Fruit fly (Drosophila melanogaster) whole organism, embryonic: ENCODE results near the gene AP-2alpha.

Experiments used
- Aef1 ChIP-seq: fragments of 200-800 bp; sonication (Bioruptor generic); IDR thresholded peaks from 3 replicates; pipeline ENCODE4 v1.3.6; 2022; ENCODE audit warnings: missing biosample characterization, missing genetic modification characterization
- Atf6 ChIP-seq: fragments of 200-800 bp; sonication (Bioruptor generic); IDR thresholded peaks from 2 replicates; pipeline ENCODE4 v1.3.6; 2022; ENCODE audit warnings: missing biosample characterization, missing genetic modification characterization
- CG10209 ChIP-seq: fragments of 200-800 bp; sonication (Bioruptor generic); optimal IDR thresholded peaks from 3 replicates; lab custom pipeline; 2017; ENCODE audit warnings: missing biosample characterization, mild to moderate bottlenecking, missing genetic modification characterization, missing genetic modification reagents
- CG10431 ChIP-seq: fragments of 200-800 bp; sonication (Bioruptor generic); optimal IDR thresholded peaks from 3 replicates; lab custom pipeline; 2018; ENCODE audit warnings: missing biosample characterization, mild to moderate bottlenecking, missing genetic modification characterization
- CG10979 ChIP-seq: fragments of 200-800 bp; sonication (Bioruptor generic); optimal IDR thresholded peaks from 2 replicates; lab custom pipeline; 2018; ENCODE audit warnings: missing biosample characterization, mild to moderate bottlenecking, missing genetic modification characterization, moderate library complexity
- CG11093 ChIP-seq: fragments of 200-800 bp; sonication (Bioruptor generic); IDR thresholded peaks from 3 replicates; pipeline ENCODE4 v1.3.6; 2022; ENCODE audit warnings: missing biosample characterization, missing genetic modification characterization
- CG12104 ChIP-seq: fragments of 200-800 bp; sonication (Bioruptor generic); optimal IDR thresholded peaks from 3 replicates; lab custom pipeline; 2016; ENCODE audit warnings: missing biosample characterization, missing genetic modification characterization
- CG17612 ChIP-seq: fragments of 200-800 bp; sonication (Bioruptor generic); IDR thresholded peaks from 2 replicates; pipeline ENCODE4 v1.3.6; 2022; ENCODE audit warnings: missing biosample characterization, missing genetic modification characterization
- CG17802 ChIP-seq: fragments of 200-800 bp; sonication (Bioruptor generic); optimal IDR thresholded peaks from 2 replicates; lab custom pipeline; 2018; ENCODE audit warnings: missing biosample characterization, mild to moderate bottlenecking, missing genetic modification characterization, moderate library complexity
- CG18619 ChIP-seq: fragments of 200-800 bp; sonication (Bioruptor generic); optimal IDR thresholded peaks from 3 replicates; lab custom pipeline; 2017; ENCODE audit warnings: missing biosample characterization, mild to moderate bottlenecking, missing genetic modification characterization
- CG3281 ChIP-seq: fragments of 200-800 bp; sonication (Bioruptor generic); optimal IDR thresholded peaks from 3 replicates; lab custom pipeline; 2017; ENCODE audit warnings: missing biosample characterization, mild to moderate bottlenecking, missing genetic modification characterization
- CG42726 ChIP-seq: fragments of 200-800 bp; sonication (Bioruptor generic); IDR thresholded peaks from 2 replicates; pipeline ENCODE4 v1.3.6; 2022; ENCODE audit warnings: missing biosample characterization, missing genetic modification characterization; ENCODE audit not compliant: partially characterized antibody
- CG4282 ChIP-seq: fragments of 200-800 bp; sonication (Bioruptor generic); optimal IDR thresholded peaks from 2 replicates; lab custom pipeline; 2016; ENCODE audit warnings: missing biosample characterization, missing genetic modification characterization
- CG4360 ChIP-seq: fragments of 200-800 bp; sonication (Bioruptor generic); IDR thresholded peaks from 2 replicates; pipeline ENCODE4 v1.3.6; 2022; ENCODE audit warnings: missing biosample characterization, missing genetic modification characterization
- CG4424 ChIP-seq: fragments of 200-800 bp; sonication (Bioruptor generic); optimal IDR thresholded peaks from 3 replicates; lab custom pipeline; 2016; ENCODE audit warnings: missing biosample characterization, missing genetic modification characterization
- CG6813 ChIP-seq: fragments of 200-800 bp; sonication (Bioruptor generic); optimal IDR thresholded peaks from 2 replicates; lab custom pipeline; 2017; ENCODE audit warnings: missing biosample characterization, missing genetic modification characterization, mild to moderate bottlenecking, moderate library complexity, missing genetic modification reagents
- CG7372 ChIP-seq: fragments of 200-800 bp; sonication (Bioruptor generic); IDR thresholded peaks from 2 replicates; pipeline ENCODE4 v1.3.6; 2022; ENCODE audit warnings: missing biosample characterization, missing genetic modification characterization
- CG7839 ChIP-seq: fragments of 200-800 bp; sonication (Bioruptor generic); optimal IDR thresholded peaks from 3 replicates; lab custom pipeline; 2018; ENCODE audit warnings: missing biosample characterization, mild to moderate bottlenecking, missing genetic modification characterization, moderate library complexity
- CG8388 ChIP-seq: fragments of 200-800 bp; sonication (Bioruptor generic); optimal IDR thresholded peaks from 2 replicates; lab custom pipeline; 2019; ENCODE audit warnings: missing biosample characterization, mild to moderate bottlenecking, missing genetic modification characterization, moderate library complexity
- CG9215 ChIP-seq: fragments of 200-800 bp; sonication (Bioruptor generic); IDR thresholded peaks from 2 replicates; pipeline ENCODE4 v1.3.6; 2022; ENCODE audit warnings: missing biosample characterization, missing genetic modification characterization
- CoRest ChIP-seq: fragments of 200-800 bp; sonication (Bioruptor generic); optimal IDR thresholded peaks from 3 replicates; lab custom pipeline; 2018; ENCODE audit warnings: missing biosample characterization, mild to moderate bottlenecking, missing genetic modification characterization, moderate library complexity
- Hr39 ChIP-seq: fragments of >200 bp; optimal IDR thresholded peaks from 2 replicates; lab custom pipeline; 2017
- Mes4 ChIP-seq: fragments of 200-800 bp; sonication (Bioruptor generic); optimal IDR thresholded peaks from 2 replicates; lab custom pipeline; 2016; ENCODE audit warnings: missing biosample characterization, missing genetic modification characterization
- NK7.1 ChIP-seq: fragments of 200-800 bp; sonication (Bioruptor generic); optimal IDR thresholded peaks from 3 replicates; lab custom pipeline; 2016; ENCODE audit warnings: missing biosample characterization, missing genetic modification characterization
- Nf-YA ChIP-seq: fragments of 200-800 bp; sonication (Bioruptor generic); IDR thresholded peaks from 2 replicates; pipeline ENCODE4 v1.3.6; 2022; ENCODE audit warnings: missing biosample characterization, missing genetic modification characterization
- Oli ChIP-seq: fragments of 200-800 bp; sonication (Bioruptor generic); optimal IDR thresholded peaks from 2 replicates; lab custom pipeline; 2018; ENCODE audit warnings: missing biosample characterization, mild to moderate bottlenecking, missing genetic modification characterization, moderate library complexity
- Rx ChIP-seq: fragments of 200-800 bp; sonication (Bioruptor generic); IDR thresholded peaks from 2 replicates; pipeline ENCODE4 v1.3.6; 2022; ENCODE audit warnings: missing biosample characterization, missing genetic modification characterization
- Scr ChIP-seq: fragments of 200-800 bp; sonication (Bioruptor generic); IDR thresholded peaks from 2 replicates; pipeline ENCODE4 v1.3.6; 2022; ENCODE audit warnings: missing biosample characterization, missing genetic modification characterization; ENCODE audit not compliant: partially characterized antibody
- Spps ChIP-seq: fragments of 200-800 bp; sonication (Bioruptor generic); optimal IDR thresholded peaks from 2 replicates; lab custom pipeline; 2018; ENCODE audit warnings: missing biosample characterization, mild to moderate bottlenecking, missing genetic modification characterization
- Usf ChIP-seq: fragments of 200-800 bp; sonication (Bioruptor generic); optimal IDR thresholded peaks from 2 replicates; lab custom pipeline; 2017; ENCODE audit warnings: missing genotype, missing biosample characterization, missing genetic modification characterization
- aop ChIP-seq: fragments of 200-800 bp; sonication (Bioruptor generic); IDR thresholded peaks from 2 replicates; pipeline ENCODE4 v1.3.6; 2022; ENCODE audit warnings: missing biosample characterization, missing genetic modification characterization
- ase ChIP-seq: fragments of 200-800 bp; sonication (Bioruptor generic); IDR thresholded peaks from 3 replicates; pipeline ENCODE4 v1.3.6; 2022; ENCODE audit warnings: missing biosample characterization, missing genetic modification characterization
- bigmax ChIP-seq: fragments of 200-800 bp; sonication (Bioruptor generic); optimal IDR thresholded peaks from 2 replicates; lab custom pipeline; 2018; ENCODE audit warnings: missing biosample characterization, mild to moderate bottlenecking, missing genetic modification characterization
- btn ChIP-seq: fragments of 200-800 bp; sonication (Bioruptor generic); optimal IDR thresholded peaks from 2 replicates; lab custom pipeline; 2016; ENCODE audit warnings: missing biosample characterization, missing genetic modification characterization
- caup ChIP-seq: fragments of 200-800 bp; sonication (Bioruptor generic); optimal IDR thresholded peaks from 3 replicates; lab custom pipeline; 2017; ENCODE audit warnings: missing biosample characterization, mild to moderate bottlenecking, missing genetic modification characterization, moderate library complexity; ENCODE audit not compliant: severe bottlenecking
- danr ChIP-seq: fragments of 200-800 bp; sonication (Bioruptor generic); IDR thresholded peaks from 2 replicates; pipeline ENCODE4 v1.3.6; 2022; ENCODE audit warnings: missing biosample characterization, missing genetic modification characterization
- dysf ChIP-seq: fragments of 200-800 bp; sonication (Bioruptor generic); IDR thresholded peaks from 3 replicates; pipeline ENCODE4 v1.3.6; 2022; ENCODE audit warnings: missing biosample characterization, missing genetic modification characterization
- fu2 ChIP-seq: fragments of 200-800 bp; sonication (Bioruptor generic); optimal IDR thresholded peaks from 2 replicates; lab custom pipeline; 2016; ENCODE audit warnings: missing biosample characterization, missing genetic modification characterization
- gsb-n ChIP-seq: fragments of 200-800 bp; sonication (Bioruptor generic); optimal IDR thresholded peaks from 3 replicates; lab custom pipeline; 2018; ENCODE audit warnings: missing biosample characterization, mild to moderate bottlenecking, missing genetic modification characterization
- hb ChIP-seq: fragments of 200-800 bp; sonication (Bioruptor generic); IDR thresholded peaks from 3 replicates; pipeline ENCODE4 v1.3.6; 2022; ENCODE audit warnings: missing biosample characterization, missing genetic modification characterization; ENCODE audit not compliant: partially characterized antibody
- her ChIP-seq: fragments of 200-800 bp; sonication (Bioruptor generic); optimal IDR thresholded peaks from 2 replicates; lab custom pipeline; 2016; ENCODE audit warnings: missing biosample characterization, missing genetic modification characterization
- kni ChIP-seq: fragments of 200-800 bp; sonication (Bioruptor generic); optimal IDR thresholded peaks from 3 replicates; lab custom pipeline; 2017; ENCODE audit warnings: mild to moderate bottlenecking, missing biosample characterization, missing genetic modification reagents, missing genetic modification characterization
- lbe ChIP-seq: fragments of 200-800 bp; sonication (Bioruptor generic); optimal IDR thresholded peaks from 2 replicates; lab custom pipeline; 2016; ENCODE audit warnings: missing biosample characterization, mild to moderate bottlenecking, missing genetic modification characterization
- lov ChIP-seq, 2 experiments: fragments of 200-800 bp in 1 of 2; fragments of >200 bp in 1 of 2; sonication (Bioruptor generic) in 1 of 2; IDR thresholded peaks in 1 of 2; optimal IDR thresholded peaks in 1 of 2; 2 replicates in 1 of 2; 3 replicates in 1 of 2; pipeline versions ENCODE4 v1.3.6 to Lab custom; 2017 to 2022; ENCODE audit warnings: missing biosample characterization in 1 of 2, missing genetic modification characterization in 1 of 2
- luna ChIP-seq: fragments of 200-800 bp; sonication (Bioruptor generic); optimal IDR thresholded peaks from 2 replicates; lab custom pipeline; 2016; ENCODE audit warnings: missing biosample characterization, missing genetic modification characterization
- nom ChIP-seq: fragments of 200-800 bp; sonication (Bioruptor generic); optimal IDR thresholded peaks from 2 replicates; lab custom pipeline; 2017; ENCODE audit warnings: missing biosample characterization, missing genetic modification characterization, mild to moderate bottlenecking, moderate library complexity, missing genetic modification reagents
- p53 ChIP-seq: fragments of 200-800 bp; sonication (Bioruptor generic); optimal IDR thresholded peaks from 2 replicates; lab custom pipeline; 2016; ENCODE audit warnings: missing biosample characterization, missing genetic modification characterization
- repo ChIP-seq: fragments of 200-800 bp; sonication (Bioruptor generic); optimal IDR thresholded peaks from 2 replicates; lab custom pipeline; 2016; ENCODE audit warnings: missing biosample characterization, missing genetic modification characterization
- salm ChIP-seq: fragments of 200-800 bp; sonication (Bioruptor generic); optimal IDR thresholded peaks from 2 replicates; lab custom pipeline; 2018; ENCODE audit warnings: missing biosample characterization, mild to moderate bottlenecking, missing genetic modification characterization
- tin ChIP-seq: fragments of 200-800 bp; sonication (Bioruptor generic); optimal IDR thresholded peaks from 3 replicates; lab custom pipeline; 2016; ENCODE audit warnings: missing biosample characterization, missing genetic modification characterization
- unc-4 ChIP-seq: fragments of 200-800 bp; sonication (Bioruptor generic); IDR thresholded peaks from 2 replicates; pipeline ENCODE4 v1.3.6; 2022; ENCODE audit warnings: missing biosample characterization, missing genetic modification characterization; ENCODE audit not compliant: partially characterized antibody
- yki ChIP-seq: fragments of >200 bp; optimal IDR thresholded peaks from 3 replicates; lab custom pipeline; 2018

AP-2alpha gene

DNA sequence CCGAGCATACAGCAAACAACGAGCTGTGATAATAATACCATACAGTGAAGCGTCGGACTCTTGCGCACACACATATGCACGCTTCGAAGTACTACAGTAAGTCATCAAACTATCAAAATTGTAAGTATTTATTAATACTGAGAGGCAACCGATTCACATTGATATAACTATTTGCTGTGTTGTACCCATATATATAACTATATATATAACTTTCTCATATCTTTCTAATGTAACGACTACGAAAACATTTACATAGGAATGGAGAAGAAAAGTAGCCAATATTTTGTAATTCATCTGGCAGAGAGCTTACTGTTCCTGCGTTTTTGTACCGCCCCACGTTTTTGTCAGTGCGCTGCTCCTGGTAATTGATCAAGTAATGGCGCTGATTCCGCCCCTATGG lies 1.6 kb downstream of the AP-2alpha start (continued):
- TF ChIP-seq lov (optimal IDR thresholded peaks at IDR 0.05; lab: Kevin White, UChicago): no peak
- no peak for TF ChIP-seq lov (GFP tag; IDR thresholded peaks at IDR 0.05; lab: Robert Waterston, UW)
- no peak for TF ChIP-seq Aef1 (GFP tag; lab: Robert Waterston, UW)
- TF ChIP-seq nom (GFP tag; lab: Kevin White, UChicago): no peak
- TF ChIP-seq p53 (GFP tag; lab: Kevin White, UChicago): no peak
- TF ChIP-seq caup (GFP tag; lab: Kevin White, UChicago): no peak
- peak; percentile 44; the same call in 1 of the 2 replicates for TF ChIP-seq Atf6 (GFP tag; lab: Robert Waterston, UW)
- TF ChIP-seq ase: no peak
- TF ChIP-seq NK7.1 (GFP tag; lab: Kevin White, UChicago): no peak
- no peak for TF ChIP-seq Nf-YA (GFP tag; lab: Robert Waterston, UW)
- no peak for TF ChIP-seq CG17612 (GFP tag; lab: Robert Waterston, UW)
- TF ChIP-seq CG10979: no peak
- TF ChIP-seq yki (lab: Kevin White, UChicago): no peak
- TF ChIP-seq CG10431 (GFP tag; lab: Kevin White, UChicago): no peak
- TF ChIP-seq her (GFP tag; lab: Kevin White, UChicago): no peak
- TF ChIP-seq Rx (GFP tag; lab: Robert Waterston, UW): no peak
- no peak for TF ChIP-seq Usf (GFP tag; lab: Kevin White, UChicago)
- peak; percentile 66 for TF ChIP-seq CG3281
- no peak for TF ChIP-seq repo (GFP tag; lab: Kevin White, UChicago)
- no peak for TF ChIP-seq CG18619
- no peak for TF ChIP-seq gsb-n (tag; lab: Kevin White, UChicago)
- TF ChIP-seq CG4282 (GFP tag; lab: Kevin White, UChicago): no peak
- no peak for TF ChIP-seq Mes4 (GFP tag; lab: Kevin White, UChicago)
- no peak for TF ChIP-seq CG7839 (tag; lab: Kevin White, UChicago)
- no peak for TF ChIP-seq CoRest (tag; lab: Kevin White, UChicago)
- TF ChIP-seq Spps (tag; lab: Kevin White, UChicago): no peak
- TF ChIP-seq CG17802: no peak
- TF ChIP-seq CG42726 (GFP tag; lab: Robert Waterston, UW): no peak
- TF ChIP-seq CG4424 (GFP tag; lab: Kevin White, UChicago): no peak
- TF ChIP-seq CG12104: no peak
- no peak for TF ChIP-seq salm (tag; lab: Kevin White, UChicago)
- TF ChIP-seq aop: no peak
- no peak for TF ChIP-seq CG6813
- no peak for TF ChIP-seq tin
- no peak for TF ChIP-seq unc-4 (GFP tag; lab: Robert Waterston, UW)
- no peak for TF ChIP-seq lbe (GFP tag; lab: Kevin White, UChicago)
- TF ChIP-seq Scr: no peak
- 0 out of 3 replicates have a peak, but pooled peaks have one; percentile 48 for TF ChIP-seq dysf (GFP tag; lab: Robert Waterston, UW)
- TF ChIP-seq CG4360 (GFP tag; lab: Robert Waterston, UW): no peak
- no peak for TF ChIP-seq btn (GFP tag; lab: Kevin White, UChicago)
- no peak for TF ChIP-seq hb (GFP tag; lab: Robert Waterston, UW)
- no peak for TF ChIP-seq CG8388
- TF ChIP-seq luna (GFP tag; lab: Kevin White, UChicago): no peak
- TF ChIP-seq CG7372 (GFP tag; lab: Robert Waterston, UW): no peak
- TF ChIP-seq fu2: no peak
- no peak for TF ChIP-seq Hr39
- TF ChIP-seq Oli (tag; lab: Kevin White, UChicago): no peak
- no peak for TF ChIP-seq CG10209
- TF ChIP-seq kni (GFP tag; lab: Kevin White, UChicago): no peak
- TF ChIP-seq danr (GFP tag; lab: Robert Waterston, UW): no peak
- TF ChIP-seq CG11093 (GFP tag; lab: Robert Waterston, UW): no peak
- no peak for TF ChIP-seq bigmax (GFP tag; lab: Kevin White, UChicago)
- peak; percentile 56 for TF ChIP-seq CG9215
